Worm (Caenorhabditis elegans) whole organism, L1 larva: ENCODE measurements around the gene F10E7.2.
A peak's percentile ranks its signal among the peaks of the same experiment; 100 is the strongest.

Experiments
- C04F5.9 ChIP-seq: sonication (generic microtip); optimal IDR thresholded peaks from 2 replicates; lab custom pipeline; 2016; ENCODE audit warnings: missing genetic modification characterization, missing compliant biosample characterization
- C34B4.2 ChIP-seq: sonication (generic microtip); optimal IDR thresholded peaks from 2 replicates; lab custom pipeline; 2017; ENCODE audit warnings: mild to moderate bottlenecking, missing genetic modification characterization, missing compliant biosample characterization
- F16B12.6 ChIP-seq: fragments of 150-350 bp; optimal IDR thresholded peaks from 2 replicates; lab custom pipeline; 2014; ENCODE audit warnings: missing biosample characterization, missing genetic modification characterization
- Y116A8C.19 ChIP-seq: sonication (generic microtip); optimal IDR thresholded peaks from 2 replicates; lab custom pipeline; 2016; ENCODE audit warnings: missing compliant biosample characterization, missing genetic modification characterization, borderline replicate concordance
- alr-1 ChIP-seq: fragments of 200-800 bp; sonication (Bioruptor generic); optimal IDR thresholded peaks from 2 replicates; lab custom pipeline; 2018; ENCODE audit warnings: borderline replicate concordance, mild to moderate bottlenecking, missing genetic modification characterization, missing compliant biosample characterization
- ama-1 ChIP-seq: fragments of 150-350 bp; optimal IDR thresholded peaks from 2 replicates; lab custom pipeline; 2014
- ceh-63 ChIP-seq: fragments of 200-800 bp; sonication (Bioruptor generic); optimal IDR thresholded peaks from 2 replicates; lab custom pipeline; 2018; ENCODE audit warnings: mild to moderate bottlenecking, missing genetic modification characterization, missing compliant biosample characterization
- ceh-8 ChIP-seq: fragments of 200-800 bp; sonication (Bioruptor generic); optimal IDR thresholded peaks from 2 replicates; lab custom pipeline; 2018; ENCODE audit warnings: mild to moderate bottlenecking, missing genetic modification characterization, moderate library complexity, missing compliant biosample characterization
- ceh-82 ChIP-seq, 3 experiments: fragments of 150-350 bp in 1 of 3; sonication (generic microtip) in 2 of 3; optimal IDR thresholded peaks; 2 replicates each; lab custom pipeline; 2014 to 2017; ENCODE audit warnings: missing biosample characterization in 3 of 3, missing genetic modification characterization in 3 of 3
- ceh-88 ChIP-seq: fragments of 200-800 bp; sonication (Bioruptor generic); IDR thresholded peaks from 2 replicates; pipeline ENCODE4 v1.3.6; 2022; ENCODE audit warnings: missing genetic modification characterization, missing compliant biosample characterization
- ces-1 ChIP-seq: fragments of 150-350 bp; optimal IDR thresholded peaks from 2 replicates; lab custom pipeline; 2014; ENCODE audit warnings: missing biosample characterization, missing genetic modification reagents, missing genetic modification characterization
- dpl-1 ChIP-seq, 3 experiments: fragments of 150-350 bp in 2 of 3; sonication (generic microtip) in 1 of 3; optimal IDR thresholded peaks; 2 replicates each; lab custom pipeline; 2014 to 2017; ENCODE audit warnings: missing biosample characterization in 3 of 3, missing genetic modification characterization in 3 of 3, missing genetic modification reagents in 3 of 3
- efl-1 ChIP-seq, 4 experiments: fragments of 150-350 bp; optimal IDR thresholded peaks in 3 of 4; peaks in 1 of 4; 1 replicate in 1 of 4; 2 replicates in 3 of 4; lab custom pipeline; 2014; ENCODE audit warnings: missing biosample characterization in 2 of 4, missing genetic modification characterization in 2 of 4, missing genetic modification reagents in 2 of 4
- efl-3 ChIP-seq: fragments of 200-800 bp; sonication (Bioruptor generic); optimal IDR thresholded peaks from 2 replicates; lab custom pipeline; 2018; ENCODE audit warnings: mild to moderate bottlenecking, missing genetic modification characterization, missing compliant biosample characterization
- egl-13 ChIP-seq: sonication (generic microtip); optimal IDR thresholded peaks from 2 replicates; lab custom pipeline; 2016; ENCODE audit warnings: missing genotype, missing genetic modification reagents, missing genetic modification characterization, missing compliant biosample characterization
- egl-27 ChIP-seq, 2 experiments: fragments of 150-350 bp in 1 of 2; sonication (generic microtip); optimal IDR thresholded peaks; 3 replicates each; lab custom pipeline; 2017 to 2018; ENCODE audit warnings: missing biosample characterization in 2 of 2, missing genetic modification characterization in 2 of 2, missing genetic modification reagents in 2 of 2
- elt-2 ChIP-seq: sonication (generic microtip); optimal IDR thresholded peaks from 2 replicates; lab custom pipeline; 2016; ENCODE audit warnings: missing genetic modification characterization, mild to moderate bottlenecking, inconsistent platforms, missing compliant biosample characterization, missing genetic modification reagents
- elt-3 ChIP-seq, 6 experiments: fragments of 150-350 bp in 1 of 6; sonication (generic microtip); optimal IDR thresholded peaks; 2 replicates each; lab custom pipeline; 2017 to 2018; ENCODE audit warnings: missing biosample characterization in 6 of 6, missing genetic modification characterization in 6 of 6, inconsistent platforms in 1 of 6
- fkh-10 ChIP-seq: sonication (generic microtip); optimal IDR thresholded peaks from 2 replicates; lab custom pipeline; 2017; ENCODE audit warnings: missing biosample characterization, missing genetic modification reagents, missing genetic modification characterization
- fkh-4 ChIP-seq: sonication (generic microtip); optimal IDR thresholded peaks from 2 replicates; lab custom pipeline; 2016; ENCODE audit warnings: missing compliant biosample characterization, missing genetic modification characterization, borderline replicate concordance
- hlh-17 ChIP-seq: fragments of 200-800 bp; sonication (Bioruptor generic); optimal IDR thresholded peaks from 2 replicates; lab custom pipeline; 2018; ENCODE audit warnings: missing genetic modification characterization, mild to moderate bottlenecking, missing compliant biosample characterization, moderate library complexity, borderline replicate concordance
- hlh-4 ChIP-seq: sonication (generic microtip); optimal IDR thresholded peaks from 2 replicates; lab custom pipeline; 2016; ENCODE audit warnings: mild to moderate bottlenecking, missing genetic modification characterization, missing compliant biosample characterization
- irx-1 ChIP-seq: sonication (generic microtip); optimal IDR thresholded peaks from 2 replicates; lab custom pipeline; 2016; ENCODE audit warnings: missing genetic modification characterization, missing compliant biosample characterization
- jun-1 ChIP-seq: fragments of 150-350 bp; optimal IDR thresholded peaks from 2 replicates; lab custom pipeline; 2014; ENCODE audit warnings: missing biosample characterization, missing genetic modification reagents, missing genetic modification characterization
- lin-13 ChIP-seq: fragments of 150-350 bp; optimal IDR thresholded peaks from 2 replicates; lab custom pipeline; 2014; ENCODE audit warnings: missing biosample characterization, missing genetic modification reagents, missing genetic modification characterization
- lin-15B ChIP-seq: fragments of 150-350 bp; sonication (generic microtip); optimal IDR thresholded peaks from 3 replicates; lab custom pipeline; 2014; ENCODE audit warnings: missing biosample characterization, missing genetic modification characterization
- lsy-2 ChIP-seq, 2 experiments: fragments of 150-350 bp; optimal IDR thresholded peaks; 2 replicates each; lab custom pipeline; 2014; ENCODE audit warnings: missing biosample characterization in 2 of 2, missing genetic modification characterization in 2 of 2
- mab-9 ChIP-seq: fragments of 200-800 bp; sonication (Bioruptor generic); IDR thresholded peaks from 2 replicates; pipeline ENCODE4 v1.3.6; 2022; ENCODE audit warnings: missing genetic modification reagents, missing genetic modification characterization, missing compliant biosample characterization
- mdl-1 ChIP-seq, 2 experiments: fragments of 150-350 bp; optimal IDR thresholded peaks; 2 replicates each; lab custom pipeline; 2014 to 2017; ENCODE audit warnings: missing biosample characterization in 2 of 2, missing genetic modification characterization in 2 of 2, inconsistent platforms in 1 of 2
- mef-2 ChIP-seq: fragments of 150-350 bp; optimal IDR thresholded peaks from 2 replicates; lab custom pipeline; 2014; ENCODE audit warnings: missing biosample characterization, missing genetic modification characterization
- nhr-11 ChIP-seq: fragments of 150-350 bp; optimal IDR thresholded peaks from 2 replicates; lab custom pipeline; 2014; ENCODE audit warnings: missing biosample characterization, missing genetic modification characterization
- nhr-19 ChIP-seq: fragments of 200-800 bp; sonication (Bioruptor generic); conservative IDR thresholded peaks from 2 replicates; pipeline ENCODE4 v1.3.6; 2022; ENCODE audit warnings: missing genetic modification characterization, missing compliant biosample characterization
- nhr-237 ChIP-seq: fragments of 150-350 bp; optimal IDR thresholded peaks from 2 replicates; lab custom pipeline; 2014; ENCODE audit warnings: missing biosample characterization, missing genetic modification characterization
- nhr-47 ChIP-seq: sonication (generic microtip); optimal IDR thresholded peaks from 2 replicates; lab custom pipeline; 2016; ENCODE audit warnings: mild to moderate bottlenecking, missing genetic modification characterization, moderate library complexity, missing compliant biosample characterization
- nhr-77 ChIP-seq: fragments of 150-350 bp; optimal IDR thresholded peaks from 2 replicates; lab custom pipeline; 2014; ENCODE audit warnings: missing biosample characterization, missing genetic modification characterization
- nhr-84 ChIP-seq: sonication (generic microtip); optimal IDR thresholded peaks from 2 replicates; lab custom pipeline; 2017; ENCODE audit warnings: missing biosample characterization, missing genetic modification characterization
- nhr-90 ChIP-seq: sonication (generic microtip); optimal IDR thresholded peaks from 2 replicates; lab custom pipeline; 2016; ENCODE audit warnings: mild to moderate bottlenecking, missing genetic modification characterization, missing compliant biosample characterization; ENCODE audit not compliant: poor library complexity
- pax-3 ChIP-seq: fragments of 200-800 bp; sonication (Bioruptor generic); optimal IDR thresholded peaks from 2 replicates; lab custom pipeline; 2018; ENCODE audit warnings: mild to moderate bottlenecking, missing genetic modification characterization, moderate library complexity, missing compliant biosample characterization
- skn-1 ChIP-seq: fragments of 150-350 bp; optimal IDR thresholded peaks from 2 replicates; lab custom pipeline; 2014; ENCODE audit warnings: missing biosample characterization, missing genetic modification characterization
- snpc-4 ChIP-seq: fragments of 150-350 bp; optimal IDR thresholded peaks from 2 replicates; lab custom pipeline; 2014; ENCODE audit warnings: missing biosample characterization, missing genetic modification characterization
- snu-23 ChIP-seq: sonication (generic microtip); optimal IDR thresholded peaks from 2 replicates; lab custom pipeline; 2016; ENCODE audit warnings: missing genetic modification characterization, missing compliant biosample characterization
- sox-4 ChIP-seq: sonication (generic microtip); optimal IDR thresholded peaks from 2 replicates; lab custom pipeline; 2016; ENCODE audit warnings: missing genetic modification characterization, missing compliant biosample characterization
- sptf-1 ChIP-seq: fragments of 150-350 bp; optimal IDR thresholded peaks from 2 replicates; lab custom pipeline; 2014; ENCODE audit warnings: missing biosample characterization, missing genetic modification characterization
- swsn-7 ChIP-seq: sonication (generic microtip); optimal IDR thresholded peaks from 2 replicates; lab custom pipeline; 2016; ENCODE audit warnings: missing genetic modification characterization, missing compliant biosample characterization
- unc-30 ChIP-seq: sonication (generic microtip); optimal IDR thresholded peaks from 2 replicates; lab custom pipeline; 2017; ENCODE audit warnings: missing biosample characterization, missing genetic modification characterization
- unc-62 ChIP-seq: fragments of 150-350 bp; optimal IDR thresholded peaks from 2 replicates; lab custom pipeline; 2014; ENCODE audit warnings: missing biosample characterization, missing genetic modification reagents, missing genetic modification characterization
- unc-98 ChIP-seq: fragments of 200-800 bp; sonication (Bioruptor generic); IDR thresholded peaks from 2 replicates; pipeline ENCODE4 v1.3.6; 2022; ENCODE audit warnings: missing genetic modification characterization, missing compliant biosample characterization
- vab-15 ChIP-seq: sonication (generic microtip); optimal IDR thresholded peaks from 2 replicates; lab custom pipeline; 2017; ENCODE audit warnings: missing genotype, mild to moderate bottlenecking, missing genetic modification characterization, missing compliant biosample characterization
- ztf-11 ChIP-seq, 2 experiments: sonication (generic microtip); optimal IDR thresholded peaks; 2 replicates each; lab custom pipeline; 2016 to 2017; ENCODE audit warnings: missing genetic modification characterization in 2 of 2, missing biosample characterization in 1 of 2, missing compliant biosample characterization in 1 of 2
- ztf-4 ChIP-seq: fragments of 150-350 bp; optimal IDR thresholded peaks from 2 replicates; lab custom pipeline; 2014; ENCODE audit warnings: missing biosample characterization, missing genetic modification characterization

F10E7.2 gene

DNA sequence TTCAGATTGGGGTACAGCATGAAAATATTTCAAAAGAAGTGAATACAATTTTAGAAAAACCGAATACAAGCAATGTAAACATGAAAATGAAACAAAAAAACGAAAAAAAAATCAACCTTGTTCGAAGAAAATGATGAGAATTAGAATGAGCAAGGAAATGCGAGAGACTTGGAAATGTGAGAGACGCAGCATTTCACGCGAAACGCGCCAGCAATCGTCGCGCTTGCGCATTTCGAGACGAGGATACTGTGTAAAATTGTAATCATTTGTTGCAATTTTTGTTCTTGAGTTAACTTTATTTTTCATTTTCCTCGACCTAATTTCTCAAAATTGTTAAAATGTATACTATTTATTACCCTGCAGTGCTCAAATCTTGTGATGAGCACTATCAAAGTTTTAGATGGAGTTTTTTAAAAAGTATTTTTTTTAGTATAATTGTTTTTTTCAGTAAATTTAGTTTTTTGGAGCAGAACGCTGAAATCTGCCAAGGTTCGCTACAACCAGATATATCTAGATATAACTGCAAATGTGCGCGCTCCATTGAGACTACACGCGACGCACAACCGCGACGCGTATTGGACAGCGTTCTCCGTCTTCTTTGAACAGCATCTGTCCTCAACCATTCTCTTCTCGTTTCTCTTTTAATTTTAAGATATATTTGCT lies 30.1 kb downstream of the F10E7.2 start, which contains the start of gene fust-1 (continued):
- TF ChIP-seq hlh-4 (no peak), nhr-47 (tag; lab: Kevin White, UChicago) (peak; percentile 98), pax-3 (tag; lab: Kevin White, UChicago) (peak; percentile 92), lin-15B (tag; lab: Kevin White, UChicago) (peak; percentile 90), egl-13 (tag; lab: Kevin White, UChicago) (peak; percentile 93), ceh-63 (GFP tag; lab: Kevin White, UChicago) (peak; percentile 48), sox-4 (peak; percentile 93), nhr-84 (tag; lab: Kevin White, UChicago) (no peak), elt-2 (tag; lab: Kevin White, UChicago) (peak; percentile 93), ceh-82 (tag; optimal IDR thresholded peaks at IDR 0.05; lab: Kevin White, UChicago) (peak; percentile 98 to 99 (median 98)), unc-62 (peak; percentile 47), efl-3 (GFP tag; lab: Kevin White, UChicago) (peak; percentile 70), unc-30 (no peak), dpl-1 (GFP tag; optimal IDR thresholded peaks at IDR 0.05; lab: Kevin White, UChicago) (peak; percentile 86 to 91 (median 88)), irx-1 (tag; lab: Kevin White, UChicago) (peak; percentile 95), mdl-1 (tag; optimal IDR thresholded peaks at IDR 0.05; lab: Kevin White, UChicago) (peak in 1 of 2 experiments; percentile 88), ceh-8 (GFP tag; lab: Kevin White, UChicago) (peak; percentile 95), alr-1 (no peak), ces-1 (no peak), lin-13 (GFP tag; lab: Kevin White, UChicago) (peak; percentile 94), mef-2 (peak; percentile 75), ztf-4 (tag; lab: Kevin White, UChicago) (peak; percentile 93), nhr-90 (tag; lab: Kevin White, UChicago) (peak; percentile 97), egl-27 (tag; optimal IDR thresholded peaks at IDR 0.05; lab: Kevin White, UChicago) (peak in 1 of 2 experiments; percentile 24), fkh-4 (tag; lab: Kevin White, UChicago) (peak; percentile 81), mab-9 (GFP tag; lab: Robert Waterston, UW) (peak; percentile 94), skn-1 (peak; percentile 98), fkh-10 (GFP tag; lab: Kevin White, UChicago) (peak; percentile 74), C04F5.9 (tag; lab: Kevin White, UChicago) (peak; percentile 93), snu-23 (GFP tag; lab: Kevin White, UChicago) (peak; percentile 99), nhr-11 (tag; lab: Kevin White, UChicago) (peak; percentile 95), elt-3 (tag; optimal IDR thresholded peaks at IDR 0.05; lab: Kevin White, UChicago) (peak in 5 of 6 experiments; percentile 89 to 98 (median 94)), hlh-17 (no peak), nhr-237 (tag; lab: Kevin White, UChicago) (peak; percentile 79), jun-1 (tag; lab: Kevin White, UChicago) (peak; percentile 96), ceh-88 (GFP tag; lab: Robert Waterston, UW) (peak; percentile 81), lsy-2 (tag; optimal IDR thresholded peaks at IDR 0.05; lab: Kevin White, UChicago) (peak; percentile 97), F16B12.6 (tag; lab: Kevin White, UChicago) (peak; percentile 78), swsn-7 (tag; lab: Kevin White, UChicago) (peak; percentile 98), C34B4.2 (tag; lab: Kevin White, UChicago) (peak; percentile 50), nhr-77 (tag; lab: Kevin White, UChicago) (peak; percentile 95), vab-15 (tag; lab: Kevin White, UChicago) (peak; percentile 72), unc-98 (GFP tag; lab: Robert Waterston, UW) (peak; percentile 83), ama-1 (lab: Kevin White, UChicago) (peak; percentile 89), snpc-4 (tag; lab: Kevin White, UChicago) (peak; percentile 92), efl-1 (optimal IDR thresholded peaks at IDR 0.05; lab: Kevin White, UChicago) (peak; percentile 94 to 96), efl-1 (GFP tag; optimal IDR thresholded peaks at IDR 0.05 in 1 of 2; lab: Kevin White, UChicago) (peak; percentile 86 to 99), Y116A8C.19 (tag; lab: Kevin White, UChicago) (no peak), nhr-19 (GFP tag; lab: Robert Waterston, UW) (peak; percentile 97), ztf-11 (tag; optimal IDR thresholded peaks at IDR 0.05; lab: Kevin White, UChicago) (peak in 1 of 2 experiments; percentile 86), sptf-1 (tag; lab: Kevin White, UChicago) (no peak)
